Worm (Caenorhabditis elegans): Measurements from ENCODE around the gene K12H6.12.

DNA sequence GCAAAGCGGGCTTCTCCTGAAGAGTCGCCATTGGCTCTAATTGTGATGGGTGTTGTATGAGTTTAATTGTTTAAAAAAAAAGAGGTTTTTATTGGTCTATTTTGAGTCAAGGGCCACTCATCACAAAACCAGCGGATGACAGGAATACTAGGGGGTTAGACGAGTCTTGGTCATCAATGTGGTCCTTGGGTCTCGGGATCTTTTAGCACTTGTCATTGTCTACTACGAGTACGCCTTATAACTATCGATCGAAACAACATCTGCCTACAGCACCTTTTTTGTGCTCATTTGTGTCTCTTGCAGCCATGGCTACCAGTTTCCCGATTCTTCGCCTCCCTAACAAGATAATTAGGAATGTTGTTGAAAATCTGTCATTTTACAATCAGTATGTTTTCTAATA is 43.3 kb upstream of the K12H6.12 start, which contains the start of gene fbxb-108:
- TF ChIP-seq dpl-1 (GFP tag; optimal IDR thresholded peaks at IDR 0.05) (no peak), ceh-20 (GFP tag; IDR thresholded peaks at IDR 0.05) (no peak), unc-130 (GFP tag; optimal IDR thresholded peaks at IDR 0.05) (no peak), pha-4 (GFP tag; IDR thresholded peaks at IDR 0.05) (no peak), pha-4 (tag; optimal IDR thresholded peaks at IDR 0.05) (no peak), hlh-30 (tag; optimal IDR thresholded peaks at IDR 0.05; ENCODE audit: insufficient read depth) (no peak), zag-1 (tag; optimal IDR thresholded peaks at IDR 0.05) (no peak)
